Fruit fly (Drosophila melanogaster) whole organism, embryonic: ENCODE results near the gene AspRS-m.
A peak's percentile ranks its signal among the peaks of the same experiment; 100 is the strongest.

ENCODE experiments used
- Atf6 ChIP-seq: fragments of 200-800 bp; sonication (Bioruptor generic); IDR thresholded peaks from 2 replicates; pipeline ENCODE4 v1.3.6; 2022; ENCODE audit warnings: missing biosample characterization, missing genetic modification characterization
- Blimp-1 ChIP-seq: fragments of 200-800 bp; sonication (Bioruptor generic); optimal IDR thresholded peaks from 3 replicates; lab custom pipeline; 2018; ENCODE audit warnings: missing biosample characterization, missing genetic modification characterization, mild to moderate bottlenecking, moderate library complexity, missing genetic modification reagents
- CG10147 ChIP-seq: fragments of 200-800 bp; sonication (Bioruptor generic); optimal IDR thresholded peaks from 2 replicates; lab custom pipeline; 2019; ENCODE audit warnings: missing biosample characterization, mild to moderate bottlenecking, missing genetic modification characterization, moderate library complexity
- CG14860 ChIP-seq: fragments of 200-800 bp; sonication (Bioruptor generic); IDR thresholded peaks from 3 replicates; pipeline ENCODE4 v1.3.6; 2022; ENCODE audit warnings: missing biosample characterization, missing genetic modification characterization; ENCODE audit not compliant: partially characterized antibody
- CG15011 ChIP-seq: fragments of 200-800 bp; sonication (Bioruptor generic); optimal IDR thresholded peaks from 3 replicates; lab custom pipeline; 2018; ENCODE audit warnings: missing biosample characterization, mild to moderate bottlenecking, missing genetic modification characterization
- CG16863 ChIP-seq: fragments of 200-800 bp; sonication (Bioruptor generic); optimal IDR thresholded peaks from 3 replicates; lab custom pipeline; 2016; ENCODE audit warnings: missing biosample characterization, missing genetic modification characterization
- CG17186 ChIP-seq: fragments of 200-800 bp; sonication (Bioruptor generic); optimal IDR thresholded peaks from 3 replicates; lab custom pipeline; 2017; ENCODE audit warnings: missing biosample characterization, missing genetic modification reagents, missing genetic modification characterization
- CG2712 ChIP-seq: fragments of 200-800 bp; optimal IDR thresholded peaks from 3 replicates; lab custom pipeline; 2019; ENCODE audit warnings: missing biosample characterization, mild to moderate bottlenecking, missing genetic modification characterization, moderate library complexity
- CG31388 ChIP-seq: fragments of 200-800 bp; sonication (Bioruptor generic); optimal IDR thresholded peaks from 2 replicates; lab custom pipeline; 2016; ENCODE audit warnings: missing biosample characterization, missing genetic modification characterization
- CG31441 ChIP-seq: fragments of 200-800 bp; sonication (Bioruptor generic); IDR thresholded peaks from 2 replicates; pipeline ENCODE4 v1.3.6; 2022; ENCODE audit warnings: missing biosample characterization, missing genetic modification characterization
- CG3838 ChIP-seq: fragments of 200-800 bp; sonication (Bioruptor generic); optimal IDR thresholded peaks from 3 replicates; lab custom pipeline; 2016; ENCODE audit warnings: missing biosample characterization, missing genetic modification characterization
- CG4328 ChIP-seq: fragments of 200-800 bp; sonication (Bioruptor generic); optimal IDR thresholded peaks from 3 replicates; lab custom pipeline; 2017; ENCODE audit warnings: missing biosample characterization, missing genetic modification reagents, missing genetic modification characterization
- CG43689 ChIP-seq: fragments of 200-800 bp; sonication (Bioruptor generic); IDR thresholded peaks from 2 replicates; pipeline ENCODE4 v1.3.6; 2022; ENCODE audit warnings: missing biosample characterization, missing genetic modification characterization
- CG7357 ChIP-seq: fragments of 200-800 bp; sonication (Bioruptor generic); IDR thresholded peaks from 3 replicates; pipeline ENCODE4 v1.3.6; 2022; ENCODE audit warnings: missing biosample characterization, missing genetic modification characterization
- CG8388 ChIP-seq: fragments of 200-800 bp; sonication (Bioruptor generic); optimal IDR thresholded peaks from 2 replicates; lab custom pipeline; 2019; ENCODE audit warnings: missing biosample characterization, mild to moderate bottlenecking, missing genetic modification characterization, moderate library complexity
- CoRest ChIP-seq: fragments of 200-800 bp; sonication (Bioruptor generic); optimal IDR thresholded peaks from 3 replicates; lab custom pipeline; 2018; ENCODE audit warnings: missing biosample characterization, mild to moderate bottlenecking, missing genetic modification characterization, moderate library complexity
- Deaf1 ChIP-seq: fragments of 200-800 bp; optimal IDR thresholded peaks from 3 replicates; lab custom pipeline; 2019; ENCODE audit warnings: missing biosample characterization, mild to moderate bottlenecking, missing genetic modification characterization, moderate library complexity
- HLH3B ChIP-seq: fragments of 200-800 bp; sonication (Bioruptor generic); IDR thresholded peaks from 2 replicates; pipeline ENCODE4 v1.3.6; 2022; ENCODE audit warnings: missing biosample characterization, missing genetic modification characterization
- Mrtf ChIP-seq: fragments of 200-800 bp; sonication (Bioruptor generic); IDR thresholded peaks from 3 replicates; pipeline ENCODE4 v1.3.6; 2022; ENCODE audit warnings: missing biosample characterization, missing genetic modification characterization
- Oli ChIP-seq: fragments of 200-800 bp; sonication (Bioruptor generic); optimal IDR thresholded peaks from 2 replicates; lab custom pipeline; 2018; ENCODE audit warnings: missing biosample characterization, mild to moderate bottlenecking, missing genetic modification characterization, moderate library complexity
- PHDP ChIP-seq: fragments of 200-800 bp; sonication (Bioruptor generic); optimal IDR thresholded peaks from 3 replicates; lab custom pipeline; 2018; ENCODE audit warnings: missing biosample characterization, mild to moderate bottlenecking, missing genetic modification characterization, moderate library complexity
- Rfx ChIP-seq: fragments of 200-800 bp; sonication (Bioruptor generic); IDR thresholded peaks from 2 replicates; pipeline ENCODE4 v1.3.6; 2022; ENCODE audit warnings: missing biosample characterization, missing genetic modification characterization
- Sry-β ChIP-seq: fragments of 200-800 bp; sonication (Bioruptor generic); optimal IDR thresholded peaks from 2 replicates; lab custom pipeline; 2018; ENCODE audit warnings: missing biosample characterization, mild to moderate bottlenecking, missing genetic modification characterization, moderate library complexity
- Sry-δ ChIP-seq: fragments of 200-800 bp; sonication (Bioruptor generic); optimal IDR thresholded peaks from 2 replicates; lab custom pipeline; 2016; ENCODE audit warnings: missing biosample characterization, missing genetic modification characterization
- aop ChIP-seq: fragments of 200-800 bp; sonication (Bioruptor generic); IDR thresholded peaks from 2 replicates; pipeline ENCODE4 v1.3.6; 2022; ENCODE audit warnings: missing biosample characterization, missing genetic modification characterization
- bowl ChIP-seq: fragments of 200-800 bp; sonication (Bioruptor generic); IDR thresholded peaks from 2 replicates; pipeline ENCODE4 v1.3.6; 2022; ENCODE audit warnings: missing biosample characterization, missing genetic modification characterization
- cad ChIP-seq: fragments of >200 bp; optimal IDR thresholded peaks from 2 replicates; lab custom pipeline; 2017; ENCODE audit warnings: missing biosample characterization, missing genetic modification characterization
- cato ChIP-seq: fragments of 200-800 bp; sonication (Bioruptor generic); optimal IDR thresholded peaks from 2 replicates; lab custom pipeline; 2016; ENCODE audit warnings: missing biosample characterization, missing genetic modification characterization, borderline replicate concordance
- caup ChIP-seq: fragments of 200-800 bp; sonication (Bioruptor generic); optimal IDR thresholded peaks from 3 replicates; lab custom pipeline; 2017; ENCODE audit warnings: missing biosample characterization, mild to moderate bottlenecking, missing genetic modification characterization, moderate library complexity; ENCODE audit not compliant: severe bottlenecking
- chif ChIP-seq, 2 experiments: fragments of 200-800 bp; sonication (Bioruptor generic); optimal IDR thresholded peaks; 3 replicates each; lab custom pipeline; 2016; ENCODE audit warnings: missing biosample characterization in 2 of 2, missing genetic modification characterization in 2 of 2
- crp ChIP-seq, 2 experiments: fragments of 200-800 bp; sonication (Bioruptor generic); optimal IDR thresholded peaks; 2 replicates in 1 of 2; 3 replicates in 1 of 2; lab custom pipeline; 2017; ENCODE audit warnings: missing biosample characterization in 2 of 2, missing genetic modification characterization in 2 of 2, mild to moderate bottlenecking in 1 of 2, moderate library complexity in 1 of 2
- ewg ChIP-seq: fragments of 200-800 bp; sonication (Bioruptor generic); optimal IDR thresholded peaks from 3 replicates; lab custom pipeline; 2017; ENCODE audit warnings: mild to moderate bottlenecking, missing biosample characterization, missing genetic modification reagents, missing genetic modification characterization
- exex ChIP-seq: fragments of 200-800 bp; sonication (Bioruptor generic); optimal IDR thresholded peaks from 4 replicates; lab custom pipeline; 2018; ENCODE audit warnings: missing biosample characterization, mild to moderate bottlenecking, missing genetic modification characterization, moderate library complexity
- grn ChIP-seq: fragments of 200-800 bp; sonication (Bioruptor generic); optimal IDR thresholded peaks from 3 replicates; lab custom pipeline; 2017; ENCODE audit warnings: missing biosample characterization, missing genetic modification characterization
- gsb-n ChIP-seq: fragments of 200-800 bp; sonication (Bioruptor generic); optimal IDR thresholded peaks from 3 replicates; lab custom pipeline; 2018; ENCODE audit warnings: missing biosample characterization, mild to moderate bottlenecking, missing genetic modification characterization
- ken ChIP-seq: fragments of 200-800 bp; sonication (Bioruptor generic); IDR thresholded peaks from 3 replicates; pipeline ENCODE4 v1.3.6; 2022; ENCODE audit warnings: missing biosample characterization, missing genetic modification characterization
- lbe ChIP-seq: fragments of 200-800 bp; sonication (Bioruptor generic); optimal IDR thresholded peaks from 2 replicates; lab custom pipeline; 2016; ENCODE audit warnings: missing biosample characterization, mild to moderate bottlenecking, missing genetic modification characterization
- lola ChIP-seq, 3 experiments: fragments of >200 bp in 2 of 3; fragments of 200-800 bp in 1 of 3; sonication (Bioruptor generic) in 1 of 3; optimal IDR thresholded peaks; 2 replicates each; lab custom pipeline; 2017 to 2019; ENCODE audit warnings: missing biosample characterization in 3 of 3, missing genetic modification characterization in 3 of 3, mild to moderate bottlenecking in 1 of 3, moderate library complexity in 1 of 3
- maf-S ChIP-seq: fragments of 200-800 bp; sonication (Bioruptor generic); optimal IDR thresholded peaks from 2 replicates; lab custom pipeline; 2016; ENCODE audit warnings: missing biosample characterization, missing genetic modification characterization
- nmo ChIP-seq: fragments of 200-800 bp; sonication (Bioruptor generic); optimal IDR thresholded peaks from 2 replicates; lab custom pipeline; 2018; ENCODE audit warnings: missing biosample characterization, mild to moderate bottlenecking, missing genetic modification characterization, moderate library complexity
- otp ChIP-seq: fragments of 200-800 bp; sonication (Bioruptor generic); IDR thresholded peaks from 3 replicates; pipeline ENCODE4, ENCODE4 v1.3.6; 2022; ENCODE audit warnings: missing biosample characterization, missing genetic modification characterization
- phol ChIP-seq: fragments of 200-800 bp; sonication (Bioruptor generic); optimal IDR thresholded peaks from 3 replicates; lab custom pipeline; 2018; ENCODE audit warnings: missing biosample characterization, mild to moderate bottlenecking, missing genetic modification characterization, moderate library complexity
- schlank ChIP-seq: fragments of 200-800 bp; sonication (Bioruptor generic); optimal IDR thresholded peaks from 2 replicates; lab custom pipeline; 2018; ENCODE audit warnings: missing biosample characterization, mild to moderate bottlenecking, missing genetic modification characterization
- stwl ChIP-seq: fragments of 200-800 bp; sonication (Bioruptor generic); optimal IDR thresholded peaks from 3 replicates; lab custom pipeline; 2018; ENCODE audit warnings: missing biosample characterization, mild to moderate bottlenecking, missing genetic modification characterization, moderate library complexity
- sug ChIP-seq: fragments of 200-800 bp; optimal IDR thresholded peaks from 2 replicates; lab custom pipeline; 2019; ENCODE audit warnings: missing biosample characterization, mild to moderate bottlenecking, missing genetic modification characterization, moderate library complexity
- tna ChIP-seq: fragments of 200-800 bp; sonication (Bioruptor generic); IDR thresholded peaks from 2 replicates; pipeline ENCODE4 v1.3.6; 2022; ENCODE audit warnings: missing biosample characterization, missing genetic modification characterization; ENCODE audit not compliant: partially characterized antibody
- twi ChIP-seq: fragments of 200-800 bp; optimal IDR thresholded peaks from 2 replicates; lab custom pipeline; 2019; ENCODE audit warnings: missing biosample characterization, mild to moderate bottlenecking, missing genetic modification characterization, moderate library complexity
- unpg ChIP-seq: fragments of 200-800 bp; sonication (Bioruptor generic); optimal IDR thresholded peaks from 3 replicates; lab custom pipeline; 2018; ENCODE audit warnings: missing biosample characterization, mild to moderate bottlenecking, missing genetic modification characterization, moderate library complexity
- vfl ChIP-seq: fragments of 200-800 bp; sonication (Bioruptor generic); optimal IDR thresholded peaks from 2 replicates; lab custom pipeline; 2016; ENCODE audit warnings: missing biosample characterization, missing genetic modification characterization
- wek ChIP-seq: fragments of 200-800 bp; sonication (Bioruptor generic); optimal IDR thresholded peaks from 3 replicates; lab custom pipeline; 2018; ENCODE audit warnings: missing biosample characterization, mild to moderate bottlenecking, missing genetic modification characterization, moderate library complexity

AspRS-m gene

dm6 chr2L:16859566-16859965 is 32.7 kb downstream of the AspRS-m start (continued):
- TF ChIP-seq Blimp-1 (peak; percentile 30), CG15011 (GFP tag; lab: Kevin White, UChicago) (no peak), PHDP (tag; lab: Kevin White, UChicago) (peak; percentile 41), CG8388 (GFP tag; lab: Kevin White, UChicago) (peak; percentile 36), stwl (peak; percentile 16), CoRest (tag; lab: Kevin White, UChicago) (peak; percentile 14), tna (GFP tag; lab: Robert Waterston, UW) (no peak), unpg (GFP tag; lab: Kevin White, UChicago) (peak; percentile 44), Sry-β (GFP tag; lab: Kevin White, UChicago) (no peak), phol (tag; lab: Kevin White, UChicago) (peak; percentile 29), HLH3B (GFP tag; lab: Robert Waterston, UW) (no peak), CG2712 (tag; lab: Kevin White, UChicago) (peak; percentile 50), CG4328 (no peak), maf-S (GFP tag; lab: Kevin White, UChicago) (no peak), wek (GFP tag; lab: Kevin White, UChicago) (no peak), Rfx (GFP tag; lab: Robert Waterston, UW) (0 out of 2 replicates have a peak, but pooled peaks have one; percentile 41), schlank (tag; lab: Kevin White, UChicago) (no peak), ewg (GFP tag; lab: Kevin White, UChicago) (no peak)

dm6 chr2L:16861126-16861525 is 34.2 kb downstream of the AspRS-m start, which contains the start of gene CG6012:
Gene CG6012 (minus strand): TSS chr2L:16861489.
- no peak for TF ChIP-seq cad (GFP tag; lab: Kevin White, UChicago)
- TF ChIP-seq lbe (GFP tag; lab: Kevin White, UChicago) = no peak
- TF ChIP-seq aop (GFP tag; lab: Robert Waterston, UW) = no peak
- no peak for TF ChIP-seq otp (GFP tag; lab: Robert Waterston, UW)
- TF ChIP-seq grn (GFP tag; lab: Kevin White, UChicago) = peak; percentile 61
- TF ChIP-seq twi (tag; lab: Kevin White, UChicago) = no peak
- TF ChIP-seq chif (GFP tag; optimal IDR thresholded peaks at IDR 0.05; lab: Kevin White, UChicago) = no peak
- TF ChIP-seq gsb-n (tag; lab: Kevin White, UChicago) = no peak
- no peak for TF ChIP-seq nmo
- TF ChIP-seq CG10147 (GFP tag; lab: Kevin White, UChicago) = no peak
- no peak for TF ChIP-seq CG17186 (GFP tag; lab: Kevin White, UChicago)
- TF ChIP-seq ken (GFP tag; lab: Robert Waterston, UW) = no peak
- TF ChIP-seq Mrtf (GFP tag; lab: Robert Waterston, UW) = no peak
- no peak for TF ChIP-seq CG31441 (GFP tag; lab: Robert Waterston, UW)
- TF ChIP-seq Deaf1 (tag; lab: Kevin White, UChicago) = no peak
- no peak for TF ChIP-seq caup (GFP tag; lab: Kevin White, UChicago)
- TF ChIP-seq crp (GFP tag; optimal IDR thresholded peaks at IDR 0.05; lab: Kevin White, UChicago) = no peak
- TF ChIP-seq CG3838 (GFP tag; lab: Kevin White, UChicago) = no peak
- TF ChIP-seq vfl (GFP tag; lab: Kevin White, UChicago) = no peak
- TF ChIP-seq CG7357 (GFP tag; lab: Robert Waterston, UW) = no peak
- TF ChIP-seq Oli (tag; lab: Kevin White, UChicago) = no peak
- TF ChIP-seq sug (tag; lab: Kevin White, UChicago) = peak; percentile 71
- no peak for TF ChIP-seq Atf6 (GFP tag; lab: Robert Waterston, UW)
- TF ChIP-seq Sry-δ (GFP tag; lab: Kevin White, UChicago) = no peak
- TF ChIP-seq cato (GFP tag; lab: Kevin White, UChicago) = no peak
- no peak for TF ChIP-seq lola (GFP tag; optimal IDR thresholded peaks at IDR 0.05; lab: Kevin White, UChicago)
- TF ChIP-seq exex (tag; lab: Kevin White, UChicago) = peak; percentile 97
- TF ChIP-seq bowl (GFP tag; lab: Robert Waterston, UW) = no peak
- no peak for TF ChIP-seq schlank (tag; lab: Kevin White, UChicago)
- TF ChIP-seq CG14860 (GFP tag; lab: Robert Waterston, UW) = no peak
- TF ChIP-seq CG16863 (GFP tag; lab: Kevin White, UChicago) = no peak
- TF ChIP-seq CG43689 = no peak
- no peak for TF ChIP-seq CG31388 (GFP tag; lab: Kevin White, UChicago)
